Worm (Caenorhabditis elegans) whole organism, L1 larva: Measurements from ENCODE around the gene F10E9.12.
A peak's percentile ranks its signal among the peaks of the same experiment; 100 is the strongest.

Source experiments
- C04F5.9 ChIP-seq: sonication (generic microtip); optimal IDR thresholded peaks from 2 replicates; lab custom pipeline; 2016; ENCODE audit warnings: missing genetic modification characterization, missing compliant biosample characterization
- lin-14 ChIP-seq: fragments of 200-800 bp; sonication (Bioruptor generic); optimal IDR thresholded peaks from 2 replicates; lab custom pipeline; 2018; ENCODE audit warnings: mild to moderate bottlenecking, missing genetic modification characterization, moderate library complexity, missing compliant biosample characterization
- lsy-2 ChIP-seq, 2 experiments: fragments of 150-350 bp; optimal IDR thresholded peaks; 2 replicates each; lab custom pipeline; 2014; ENCODE audit warnings: missing biosample characterization in 2 of 2, missing genetic modification characterization in 2 of 2
- mdl-1 ChIP-seq, 2 experiments: fragments of 150-350 bp; optimal IDR thresholded peaks; 2 replicates each; lab custom pipeline; 2014 to 2017; ENCODE audit warnings: missing biosample characterization in 2 of 2, missing genetic modification characterization in 2 of 2, inconsistent platforms in 1 of 2
- nhr-20 ChIP-seq: sonication (generic microtip); optimal IDR thresholded peaks from 2 replicates; lab custom pipeline; 2016; ENCODE audit warnings: mild to moderate bottlenecking, missing genetic modification characterization, missing compliant biosample characterization
- nhr-47 ChIP-seq: sonication (generic microtip); optimal IDR thresholded peaks from 2 replicates; lab custom pipeline; 2016; ENCODE audit warnings: mild to moderate bottlenecking, missing genetic modification characterization, moderate library complexity, missing compliant biosample characterization
- skn-1 ChIP-seq: fragments of 150-350 bp; optimal IDR thresholded peaks from 2 replicates; lab custom pipeline; 2014; ENCODE audit warnings: missing biosample characterization, missing genetic modification characterization
- swsn-7 ChIP-seq: sonication (generic microtip); optimal IDR thresholded peaks from 2 replicates; lab custom pipeline; 2016; ENCODE audit warnings: missing genetic modification characterization, missing compliant biosample characterization
- tlp-1 ChIP-seq: fragments of 150-350 bp; optimal IDR thresholded peaks from 2 replicates; lab custom pipeline; 2014; ENCODE audit warnings: missing biosample characterization, missing genetic modification characterization
- ztf-11 ChIP-seq, 2 experiments: sonication (generic microtip); optimal IDR thresholded peaks; 2 replicates each; lab custom pipeline; 2016 to 2017; ENCODE audit warnings: missing genetic modification characterization in 2 of 2, missing biosample characterization in 1 of 2, missing compliant biosample characterization in 1 of 2

DNA sequence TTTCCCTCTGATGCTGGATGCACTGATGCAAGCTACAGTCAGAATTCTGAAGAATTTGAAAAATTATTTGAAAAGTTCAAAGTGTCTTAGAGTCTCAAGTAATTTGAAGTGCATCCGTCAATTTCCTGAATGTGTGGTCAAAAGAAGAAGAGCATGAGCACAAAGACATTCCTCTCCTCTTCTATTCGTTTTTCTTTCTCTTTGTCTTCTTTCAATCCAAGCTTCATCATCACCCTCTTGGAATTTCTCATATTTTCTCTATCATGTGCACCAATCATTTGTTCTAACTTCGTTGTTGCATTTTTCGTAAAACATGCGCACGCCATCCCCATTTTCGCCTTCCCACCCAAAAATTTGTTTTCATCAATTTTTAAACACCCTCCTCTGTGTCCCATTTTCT lies 38.3 kb upstream of the F10E9.12 start:
- TF ChIP-seq swsn-7 (tag; lab: Kevin White, UChicago) (no peak), skn-1 (tag; lab: Kevin White, UChicago) (no peak), ztf-11 (tag; optimal IDR thresholded peaks at IDR 0.05; lab: Kevin White, UChicago) (no peak), lsy-2 (tag; optimal IDR thresholded peaks at IDR 0.05; lab: Kevin White, UChicago) (no peak), lin-14 (peak; percentile 19), nhr-47 (tag; lab: Kevin White, UChicago) (no peak), mdl-1 (tag; optimal IDR thresholded peaks at IDR 0.05; lab: Kevin White, UChicago) (no peak), C04F5.9 (tag; lab: Kevin White, UChicago) (no peak), tlp-1 (tag; lab: Kevin White, UChicago) (no peak), nhr-20 (tag; lab: Kevin White, UChicago) (no peak)
